3 worm cellular contexts compared by ENCODE assay signal in the genomic region with DNA sequence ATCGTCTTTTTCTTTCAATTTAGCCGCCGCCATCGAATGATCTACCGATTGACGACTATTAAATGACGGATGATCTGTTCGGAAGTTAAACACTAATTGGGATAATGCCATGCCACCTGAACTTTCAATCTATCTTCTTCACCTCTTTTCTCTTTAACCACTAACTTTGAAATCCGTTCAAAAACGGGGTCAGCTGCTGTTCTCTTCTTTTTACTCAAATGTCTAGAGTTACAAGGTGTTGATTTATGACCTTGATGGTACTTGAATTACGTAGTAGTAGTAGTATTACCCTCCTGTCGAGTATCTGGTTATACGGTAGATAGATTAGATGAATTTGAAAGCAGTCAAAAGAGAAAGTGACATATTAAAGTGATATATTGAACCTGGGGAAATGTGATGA.
TF ChIP-seq lines count a peak whose summit lies in the region.

No protein-coding gene starts in this region.

TF ChIP-seq in whole organism, L1 larva, 84 proteins besides CTCF, POLR2A, EP300 and RAD21 (continued from another document):
- TF ChIP-seq ceh-8 (GFP tag; optimal IDR thresholded peaks at IDR 0.05; lab: Kevin White, UChicago), result no peak
- peak; percentile 96 for TF ChIP-seq nhr-85 (tag; lab: Kevin White, UChicago)
- no peak for TF ChIP-seq alr-1 (tag; optimal IDR thresholded peaks at IDR 0.05; lab: Kevin White, UChicago; ENCODE audit: borderline replicate concordance)
- peak; percentile 37 for TF ChIP-seq snu-23 (GFP tag; optimal IDR thresholded peaks at IDR 0.05; lab: Kevin White, UChicago)
- TF ChIP-seq irx-1 (tag; optimal IDR thresholded peaks at IDR 0.05; lab: Kevin White, UChicago), result peak; percentile 31
- TF ChIP-seq lsy-2 (tag; optimal IDR thresholded peaks at IDR 0.05; lab: Kevin White, UChicago), result peak in 1 of 2 experiments; percentile 59
- TF ChIP-seq swsn-7 (tag; optimal IDR thresholded peaks at IDR 0.05; lab: Kevin White, UChicago), result no peak
- TF ChIP-seq rnt-1 (tag; optimal IDR thresholded peaks at IDR 0.05; lab: Kevin White, UChicago), result peak; percentile 24
- peak; percentile 47 for TF ChIP-seq unc-130 (tag; optimal IDR thresholded peaks at IDR 0.05; lab: Kevin White, UChicago)
- TF ChIP-seq grh-1 (GFP tag; IDR thresholded peaks at IDR 0.05; lab: Robert Waterston, UW), result peak; percentile 37
- TF ChIP-seq elt-2 (tag; optimal IDR thresholded peaks at IDR 0.05; lab: Kevin White, UChicago), result no peak
- TF ChIP-seq blmp-1 (tag; optimal IDR thresholded peaks at IDR 0.05; lab: Kevin White, UChicago), result peak; percentile 88
- no peak for TF ChIP-seq tlp-1 (tag; optimal IDR thresholded peaks at IDR 0.05; lab: Kevin White, UChicago)

TF ChIP-seq in whole organism, L2 larva, 48 proteins besides CTCF, POLR2A, EP300 and RAD21 (continued from another document):
- TF ChIP-seq sma-3 (GFP tag; optimal IDR thresholded peaks at IDR 0.05; lab: Kevin White, UChicago) (peak; percentile 67), nhr-6 (tag; optimal IDR thresholded peaks at IDR 0.05; lab: Kevin White, UChicago) (peak; percentile 39), F13H6.1 (tag; optimal IDR thresholded peaks at IDR 0.05; lab: Kevin White, UChicago) (peak; percentile 31), sem-4 (tag; optimal IDR thresholded peaks at IDR 0.05; lab: Kevin White, UChicago) (peak; percentile 90), fos-1 (tag; optimal IDR thresholded peaks at IDR 0.05; lab: Kevin White, UChicago) (peak; percentile 30), unc-62 (GFP tag; optimal IDR thresholded peaks at IDR 0.05; lab: Kevin White, UChicago) (peak; percentile 77), ztf-4 (tag; optimal IDR thresholded peaks at IDR 0.05; lab: Kevin White, UChicago) (peak; percentile 67), blmp-1 (tag; optimal IDR thresholded peaks at IDR 0.05; lab: Kevin White, UChicago; ENCODE audit: insufficient read depth) (peak; percentile 91)

TF ChIP-seq in whole organism, L4 larva, 104 proteins besides CTCF, POLR2A, EP300 and RAD21 (continued from another document):
- TF ChIP-seq lin-29 (GFP tag; IDR thresholded peaks at IDR 0.05; lab: Robert Waterston, UW), result no peak
- TF ChIP-seq zfp-2 (tag; optimal IDR thresholded peaks at IDR 0.05; lab: Kevin White, UChicago), result no peak
- TF ChIP-seq skn-1 (tag; optimal IDR thresholded peaks at IDR 0.05; lab: Kevin White, UChicago), result no peak
- no peak for TF ChIP-seq nhr-6 (tag; optimal IDR thresholded peaks at IDR 0.05; lab: Kevin White, UChicago)
- peak; percentile 37 for TF ChIP-seq nhr-28 (tag; optimal IDR thresholded peaks at IDR 0.05; lab: Kevin White, UChicago)
- no peak for TF ChIP-seq gei-8 (GFP tag; optimal IDR thresholded peaks at IDR 0.05; lab: Kevin White, UChicago)
- no peak for TF ChIP-seq unc-130 (GFP tag; optimal IDR thresholded peaks at IDR 0.05; lab: Kevin White, UChicago)
- peak; percentile 42 for TF ChIP-seq hlh-30 (tag; optimal IDR thresholded peaks at IDR 0.05; lab: Kevin White, UChicago; ENCODE audit: insufficient read depth)
- peak; percentile 14 for TF ChIP-seq hlh-11 (tag; optimal IDR thresholded peaks at IDR 0.05; lab: Kevin White, UChicago)
- no peak for TF ChIP-seq ztf-11 (tag; optimal IDR thresholded peaks at IDR 0.05; lab: Kevin White, UChicago)
- TF ChIP-seq mdl-1 (tag; optimal IDR thresholded peaks at IDR 0.05; lab: Kevin White, UChicago), result peak in 1 of 2 experiments; percentile 12
- no peak for TF ChIP-seq dmd-9 (GFP tag; IDR thresholded peaks at IDR 0.05; lab: Robert Waterston, UW)
- TF ChIP-seq nhr-11 (tag; optimal IDR thresholded peaks at IDR 0.05; lab: Kevin White, UChicago), result no peak
- TF ChIP-seq dve-1 (tag; optimal IDR thresholded peaks at IDR 0.05; lab: Kevin White, UChicago; ENCODE audit: insufficient read depth), result no peak
- TF ChIP-seq lin-13 (GFP tag; optimal IDR thresholded peaks at IDR 0.05; lab: Kevin White, UChicago), result no peak
- TF ChIP-seq snpc-1.2 (GFP tag; IDR thresholded peaks at IDR 0.05; lab: Robert Waterston, UW), result no peak
- peak in 1 of 2 experiments; percentile 62 for TF ChIP-seq lsy-2 (tag; optimal IDR thresholded peaks at IDR 0.05; lab: Kevin White, UChicago)
- TF ChIP-seq zip-11 (GFP tag; IDR thresholded peaks at IDR 0.05; lab: Robert Waterston, UW), result no peak
- no peak for TF ChIP-seq spr-3 (GFP tag; optimal IDR thresholded peaks at IDR 0.05; lab: Kevin White, UChicago)
- no peak for TF ChIP-seq pha-4 (GFP tag; IDR thresholded peaks at IDR 0.05; lab: Robert Waterston, UW)
- no peak for TF ChIP-seq pha-4 (tag; optimal IDR thresholded peaks at IDR 0.05; lab: Kevin White, UChicago)
- no peak for TF ChIP-seq lin-1 (GFP tag; IDR thresholded peaks at IDR 0.05; lab: Robert Waterston, UW)
- TF ChIP-seq Y75B8A.6 (GFP tag; IDR thresholded peaks at IDR 0.05; lab: Robert Waterston, UW), result no peak
- no peak for TF ChIP-seq lim-7 (GFP tag; IDR thresholded peaks at IDR 0.05; lab: Robert Waterston, UW)
- TF ChIP-seq vab-7 (GFP tag; IDR thresholded peaks at IDR 0.05; lab: Robert Waterston, UW), result no peak
- TF ChIP-seq arid-1 (GFP tag; conservative IDR thresholded peaks at IDR 0.05; lab: Robert Waterston, UW), result no peak
